Worm (Caenorhabditis elegans) whole organism, late embryonic: ENCODE results near the gene rcat-1.

Experiments
- C08G9.2 ChIP-seq: sonication (generic microtip); optimal IDR thresholded peaks from 2 replicates; lab custom pipeline; 2016; ENCODE audit warnings: mild to moderate bottlenecking, missing genetic modification characterization, moderate library complexity, missing compliant biosample characterization
- F13H6.1 ChIP-seq: sonication (generic microtip); optimal IDR thresholded peaks from 2 replicates; lab custom pipeline; 2016; ENCODE audit warnings: missing genetic modification characterization, missing compliant biosample characterization
- K02D7.2 ChIP-seq: sonication (generic microtip); optimal IDR thresholded peaks from 2 replicates; lab custom pipeline; 2017; ENCODE audit warnings: mild to moderate bottlenecking, missing genetic modification characterization, missing compliant biosample characterization
- K09A11.1 ChIP-seq: sonication (generic microtip); optimal IDR thresholded peaks from 2 replicates; lab custom pipeline; 2017; ENCODE audit warnings: antibody characterized with exemption, mild to moderate bottlenecking, missing genetic modification characterization, missing compliant biosample characterization; ENCODE audit not compliant: insufficient read depth
- ahr-1 ChIP-seq: sonication (generic microtip); optimal IDR thresholded peaks from 2 replicates; lab custom pipeline; 2016; ENCODE audit warnings: missing genetic modification characterization, missing compliant biosample characterization
- ama-1 ChIP-seq: fragments of 150-350 bp; optimal IDR thresholded peaks from 2 replicates; lab custom pipeline; 2014
- ceh-14 ChIP-seq: sonication (generic microtip); optimal IDR thresholded peaks from 2 replicates; lab custom pipeline; 2016; ENCODE audit warnings: missing genotype, missing genetic modification characterization, missing compliant biosample characterization
- ceh-18 ChIP-seq: sonication (generic microtip); optimal IDR thresholded peaks from 2 replicates; lab custom pipeline; 2016; ENCODE audit warnings: missing genetic modification characterization, missing compliant biosample characterization
- ceh-2 ChIP-seq: sonication (generic microtip); optimal IDR thresholded peaks from 2 replicates; lab custom pipeline; 2016; ENCODE audit warnings: missing genotype, missing genetic modification characterization, missing compliant biosample characterization
- ceh-22 ChIP-seq: sonication (generic microtip); optimal IDR thresholded peaks from 2 replicates; lab custom pipeline; 2017; ENCODE audit warnings: missing biosample characterization, missing genetic modification characterization
- ceh-30 ChIP-seq: fragments of 150-350 bp; optimal IDR thresholded peaks from 2 replicates; lab custom pipeline; 2014; ENCODE audit warnings: missing biosample characterization, missing genetic modification characterization
- ceh-31 ChIP-seq: sonication (generic microtip); optimal IDR thresholded peaks from 2 replicates; lab custom pipeline; 2016; ENCODE audit warnings: missing genetic modification characterization, missing compliant biosample characterization
- ceh-34 ChIP-seq: sonication (generic microtip); optimal IDR thresholded peaks from 2 replicates; lab custom pipeline; 2016; ENCODE audit warnings: mild to moderate bottlenecking, missing genetic modification characterization, missing compliant biosample characterization
- ceh-6 ChIP-seq: fragments of 200-800 bp; sonication (Bioruptor generic); optimal IDR thresholded peaks from 2 replicates; lab custom pipeline; 2018; ENCODE audit warnings: mild to moderate bottlenecking, missing genetic modification characterization, missing compliant biosample characterization
- dmd-4 ChIP-seq: sonication (generic microtip); optimal IDR thresholded peaks from 2 replicates; lab custom pipeline; 2016; ENCODE audit warnings: borderline replicate concordance, missing genetic modification characterization, missing compliant biosample characterization
- dve-1 ChIP-seq: sonication (generic microtip); optimal IDR thresholded peaks from 2 replicates; lab custom pipeline; 2017; ENCODE audit warnings: antibody characterized with exemption, mild to moderate bottlenecking, missing genetic modification characterization, missing compliant biosample characterization
- elt-2 ChIP-seq: sonication (generic microtip); optimal IDR thresholded peaks from 2 replicates; lab custom pipeline; 2016; ENCODE audit warnings: missing genetic modification reagents, missing genetic modification characterization, missing compliant biosample characterization
- elt-4 ChIP-seq: sonication (generic microtip); optimal IDR thresholded peaks from 2 replicates; lab custom pipeline; 2016; ENCODE audit warnings: missing genetic modification characterization, missing compliant biosample characterization
- eyg-1 ChIP-seq: sonication (generic microtip); optimal IDR thresholded peaks from 2 replicates; lab custom pipeline; 2016; ENCODE audit warnings: missing genotype, missing genetic modification characterization, missing compliant biosample characterization
- fax-1 ChIP-seq: sonication (generic microtip); optimal IDR thresholded peaks from 2 replicates; lab custom pipeline; 2016; ENCODE audit warnings: missing genotype, missing genetic modification characterization, missing compliant biosample characterization
- fkh-6 ChIP-seq: sonication (generic microtip); optimal IDR thresholded peaks from 2 replicates; lab custom pipeline; 2016; ENCODE audit warnings: missing genetic modification characterization, missing compliant biosample characterization
- hlh-13 ChIP-seq: fragments of 200-800 bp; sonication (Bioruptor generic); optimal IDR thresholded peaks from 2 replicates; lab custom pipeline; 2018; ENCODE audit warnings: mild to moderate bottlenecking, missing genetic modification characterization, missing compliant biosample characterization
- hlh-30 ChIP-seq: sonication (generic microtip); optimal IDR thresholded peaks from 2 replicates; lab custom pipeline; 2017; ENCODE audit warnings: antibody characterized with exemption, missing genetic modification characterization, missing compliant biosample characterization; ENCODE audit not compliant: insufficient read depth
- hlh-6 ChIP-seq: sonication (generic microtip); optimal IDR thresholded peaks from 2 replicates; lab custom pipeline; 2016; ENCODE audit warnings: missing genotype, missing genetic modification characterization, missing compliant biosample characterization
- lim-6 ChIP-seq: sonication (generic microtip); optimal IDR thresholded peaks from 2 replicates; lab custom pipeline; 2016; ENCODE audit warnings: missing genetic modification characterization, missing compliant biosample characterization
- lin-11 ChIP-seq: fragments of 200-800 bp; sonication (Bioruptor generic); optimal IDR thresholded peaks from 2 replicates; lab custom pipeline; 2018; ENCODE audit warnings: mild to moderate bottlenecking, missing genetic modification characterization, missing compliant biosample characterization
- madf-2 ChIP-seq: sonication (generic microtip); optimal IDR thresholded peaks from 2 replicates; lab custom pipeline; 2017; ENCODE audit warnings: missing genetic modification characterization, missing compliant biosample characterization
- mec-3 ChIP-seq: sonication (generic microtip); optimal IDR thresholded peaks from 2 replicates; lab custom pipeline; 2016; ENCODE audit warnings: borderline replicate concordance, missing genetic modification characterization, missing compliant biosample characterization
- nfya-1 ChIP-seq: sonication (generic microtip); optimal IDR thresholded peaks from 2 replicates; lab custom pipeline; 2017; ENCODE audit warnings: missing genetic modification characterization, mild to moderate bottlenecking, missing compliant biosample characterization, antibody characterized with exemption, moderate library complexity
- nhr-11 ChIP-seq: fragments of 150-350 bp; optimal IDR thresholded peaks from 2 replicates; lab custom pipeline; 2014; ENCODE audit warnings: missing biosample characterization, missing genetic modification characterization
- pag-3 ChIP-seq: sonication (generic microtip); optimal IDR thresholded peaks from 2 replicates; lab custom pipeline; 2016; ENCODE audit warnings: missing compliant biosample characterization, missing genetic modification characterization, borderline replicate concordance
- pax-1 ChIP-seq: fragments of 150-350 bp; optimal IDR thresholded peaks from 2 replicates; lab custom pipeline; 2014; ENCODE audit warnings: missing biosample characterization, missing genetic modification characterization
- pha-4 ChIP-seq: fragments of 150-350 bp; optimal IDR thresholded peaks from 2 replicates; lab custom pipeline; 2018; ENCODE audit warnings: missing biosample characterization, missing genetic modification reagents, missing genetic modification characterization
- sdc-2 ChIP-seq: sonication (generic microtip); optimal IDR thresholded peaks from 2 replicates; lab custom pipeline; 2016; ENCODE audit warnings: missing genotype, missing genetic modification characterization, missing compliant biosample characterization
- sox-2 ChIP-seq: fragments of 200-800 bp; sonication (Bioruptor generic); IDR thresholded peaks from 2 replicates; pipeline ENCODE4 v1.3.6; 2022; ENCODE audit warnings: missing genetic modification reagents, missing genetic modification characterization, missing compliant biosample characterization
- sox-4 ChIP-seq: sonication (generic microtip); optimal IDR thresholded peaks from 2 replicates; lab custom pipeline; 2017; ENCODE audit warnings: mild to moderate bottlenecking, missing genetic modification characterization, inconsistent platforms, missing compliant biosample characterization
- syd-9 ChIP-seq: sonication (generic microtip); optimal IDR thresholded peaks from 2 replicates; lab custom pipeline; 2016; ENCODE audit warnings: mild to moderate bottlenecking, missing genetic modification characterization, moderate library complexity, missing compliant biosample characterization
- tbx-2 ChIP-seq: sonication (generic microtip); optimal IDR thresholded peaks from 2 replicates; lab custom pipeline; 2016; ENCODE audit warnings: missing genetic modification characterization, missing compliant biosample characterization
- tbx-7 ChIP-seq: sonication (generic microtip); optimal IDR thresholded peaks from 2 replicates; lab custom pipeline; 2016; ENCODE audit warnings: missing genotype, missing genetic modification characterization, missing compliant biosample characterization
- unc-3 ChIP-seq, 2 experiments: fragments of 200-800 bp in 1 of 2; sonication (Bioruptor generic) in 1 of 2; sonication (generic microtip) in 1 of 2; conservative IDR thresholded peaks in 1 of 2; optimal IDR thresholded peaks in 1 of 2; 2 replicates each; pipeline versions ENCODE4 v1.3.6 to Lab custom; 2016 to 2022; ENCODE audit warnings: missing compliant biosample characterization in 2 of 2, missing genetic modification characterization in 2 of 2, missing genetic modification reagents in 1 of 2
- unc-42 ChIP-seq: sonication (generic microtip); optimal IDR thresholded peaks from 2 replicates; lab custom pipeline; 2016; ENCODE audit warnings: missing genotype, missing genetic modification characterization, missing compliant biosample characterization
- unc-55 ChIP-seq: sonication (generic microtip); optimal IDR thresholded peaks from 2 replicates; lab custom pipeline; 2017; ENCODE audit warnings: missing biosample characterization, missing genetic modification reagents, missing genetic modification characterization
- unc-86 ChIP-seq: sonication (generic microtip); optimal IDR thresholded peaks from 2 replicates; lab custom pipeline; 2016; ENCODE audit warnings: missing genetic modification characterization, missing compliant biosample characterization
- zip-5 ChIP-seq: sonication (generic microtip); optimal IDR thresholded peaks from 2 replicates; lab custom pipeline; 2016; ENCODE audit warnings: missing genetic modification characterization, missing compliant biosample characterization

Gene rcat-1

ce11 chrIV:252454-252853, 2.8 kb downstream of the rcat-1 start, which contains the start of gene grl-19:
Gene grl-19, minus strand, starts transcription at chrIV:252554.
- TF ChIP-seq syd-9 (tag; lab: Kevin White, UChicago) (no peak), hlh-13 (GFP tag; lab: Kevin White, UChicago) (no peak), pha-4 (tag; lab: Kevin White, UChicago) (no peak), dmd-4 (no peak), ceh-18 (no peak), sdc-2 (tag; lab: Kevin White, UChicago) (no peak), lin-11 (no peak), sox-2 (GFP tag; lab: Robert Waterston, UW) (no peak)

- TF ChIP-seq F13H6.1 (tag; lab: Kevin White, UChicago) (no peak), unc-3 (GFP tag; conservative IDR thresholded peaks at IDR 0.05; lab: Robert Waterston, UW) (no peak), unc-3 (tag; optimal IDR thresholded peaks at IDR 0.05; lab: Kevin White, UChicago) (no peak), syd-9 (tag; lab: Kevin White, UChicago) (no peak), hlh-30 (peak; percentile 14)
Observed at ce11 chrIV:247494-247893, 7.7 kb downstream of the rcat-1 start.

- no peak for TF ChIP-seq ahr-1
- TF ChIP-seq elt-4 (tag; lab: Kevin White, UChicago) = no peak
- no peak for TF ChIP-seq K02D7.2 (tag; lab: Kevin White, UChicago)
- TF ChIP-seq dve-1 (tag; lab: Kevin White, UChicago) = no peak
- TF ChIP-seq F13H6.1 (tag; lab: Kevin White, UChicago) = no peak
- TF ChIP-seq sox-4 (tag; lab: Kevin White, UChicago) = no peak
- TF ChIP-seq mec-3 (tag; lab: Kevin White, UChicago) = no peak
- no peak for TF ChIP-seq unc-55 (GFP tag; lab: Kevin White, UChicago)
Observed at ce11 chrIV:244843-245242, 10.4 kb downstream of the rcat-1 start, which contains the start of gene aass-1. Gene aass-1, plus strand, starts transcription at chrIV:245143.

ce11 chrIV:244278-244677, 11.0 kb downstream of the rcat-1 start:
- TF ChIP-seq pax-1 (tag; lab: Kevin White, UChicago) (no peak), ceh-22 (tag; lab: Kevin White, UChicago) (no peak), madf-2 (tag; lab: Kevin White, UChicago) (no peak), K09A11.1 (no peak), elt-2 (tag; lab: Kevin White, UChicago) (no peak), ceh-31 (tag; lab: Kevin White, UChicago) (no peak), ama-1 (lab: Kevin White, UChicago) (no peak), tbx-2 (tag; lab: Kevin White, UChicago) (no peak), lim-6 (tag; lab: Kevin White, UChicago) (no peak), fkh-6 (tag; lab: Kevin White, UChicago) (no peak), eyg-1 (no peak), hlh-6 (tag; lab: Kevin White, UChicago) (no peak), nfya-1 (tag; lab: Kevin White, UChicago) (no peak), ceh-2 (tag; lab: Kevin White, UChicago) (no peak), lin-11 (no peak), pag-3 (tag; lab: Kevin White, UChicago) (no peak), tbx-7 (no peak), sox-2 (GFP tag; lab: Robert Waterston, UW) (no peak)

- TF ChIP-seq nfya-1 (tag; lab: Kevin White, UChicago) (no peak), ceh-14 (tag; lab: Kevin White, UChicago) (no peak), fax-1 (tag; lab: Kevin White, UChicago) (no peak), ceh-6 (GFP tag; lab: Kevin White, UChicago) (no peak), ama-1 (lab: Kevin White, UChicago) (no peak), K09A11.1 (no peak), lim-6 (tag; lab: Kevin White, UChicago) (no peak), ceh-30 (tag; lab: Kevin White, UChicago) (no peak), zip-5 (tag; lab: Kevin White, UChicago) (no peak), unc-42 (tag; lab: Kevin White, UChicago) (peak; percentile 18), ceh-34 (no peak), elt-2 (tag; lab: Kevin White, UChicago) (peak; percentile 42), ceh-22 (tag; lab: Kevin White, UChicago) (no peak), tbx-7 (no peak), unc-86 (no peak), F13H6.1 (tag; lab: Kevin White, UChicago) (no peak), nhr-11 (tag; lab: Kevin White, UChicago) (no peak), ceh-31 (tag; lab: Kevin White, UChicago) (peak; percentile 12), hlh-30 (no peak), C08G9.2 (tag; lab: Kevin White, UChicago) (no peak), ahr-1 (no peak)
Observed at ce11 chrIV:240257-240754, 14.9 kb downstream of the rcat-1 start, which contains the start of the genes fnta-1 and cogc-8. Gene fnta-1, minus strand, starts transcription at chrIV:240307. Gene cogc-8, plus strand, starts transcription at chrIV:240451.
